Fruit fly (Drosophila melanogaster) whole organism: ENCODE measurements around the gene raskol.

Source experiments
- CG8478 ChIP-seq: fragments of >200 bp; optimal IDR thresholded peaks from 2 replicates; lab custom pipeline; 2018; ENCODE audit warnings: inconsistent platforms
- Dll ChIP-seq: fragments of >200 bp; optimal IDR thresholded peaks from 2 replicates; lab custom pipeline; 2017
- EcR ChIP-seq, 2 experiments: fragments of >200 bp; optimal IDR thresholded peaks; 2 replicates each; lab custom pipeline; 2017; ENCODE audit warnings: missing biosample characterization in 2 of 2, missing genetic modification characterization in 2 of 2, missing genetic modification reagents in 2 of 2
- pan ChIP-seq: fragments of >200 bp; optimal IDR thresholded peaks from 2 replicates; lab custom pipeline; 2017
- psq ChIP-seq: fragments of >200 bp; optimal IDR thresholded peaks from 2 replicates; lab custom pipeline; 2017
- usp ChIP-seq: fragments of >200 bp; optimal IDR thresholded peaks from 2 replicates; lab custom pipeline; 2017; ENCODE audit warnings: missing biosample characterization, missing genetic modification characterization, mixed read lengths

DNA sequence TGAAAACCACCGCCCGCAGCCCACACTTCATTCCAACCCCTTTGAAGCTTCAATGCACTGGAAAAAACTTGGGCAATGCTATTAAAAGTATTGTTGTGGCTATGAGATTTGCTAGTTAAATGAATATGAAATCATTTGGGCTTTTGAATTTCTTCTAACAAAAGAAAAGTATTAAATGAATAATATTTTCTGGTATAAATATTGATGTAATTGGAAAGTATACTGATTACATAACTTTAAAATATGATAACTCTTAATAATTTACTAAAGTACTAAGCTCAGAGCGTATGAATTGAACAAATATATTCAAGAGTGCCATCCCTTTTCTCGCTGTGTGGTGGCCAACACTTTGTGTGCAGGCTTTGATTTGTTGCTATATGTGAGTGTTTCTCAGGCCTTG, 17.2 kb upstream of the raskol start:
- TF ChIP-seq pan (lab: Kevin White, UChicago) = no peak
- TF ChIP-seq CG8478 (lab: Kevin White, UChicago) = no peak
- no peak for TF ChIP-seq psq (lab: Kevin White, UChicago)
- TF ChIP-seq EcR (GFP tag; optimal IDR thresholded peaks at IDR 0.05; lab: Kevin White, UChicago) = no peak
- TF ChIP-seq usp (GFP tag; lab: Kevin White, UChicago) = no peak
- TF ChIP-seq Dll (lab: Kevin White, UChicago) = no peak
